Worm (Caenorhabditis elegans): ENCODE data around the gene ule-2.

- TF ChIP-seq T22C8.4 (GFP tag; IDR thresholded peaks at IDR 0.05): no peak
- TF ChIP-seq klf-2 (GFP tag; conservative IDR thresholded peaks at IDR 0.05): no peak
- TF ChIP-seq ztf-29 (GFP tag; IDR thresholded peaks at IDR 0.05): no peak
- TF ChIP-seq ref-1 (GFP tag; conservative IDR thresholded peaks at IDR 0.05): no peak
- TF ChIP-seq flt-1 (GFP tag; IDR thresholded peaks at IDR 0.05): no peak
- no peak for TF ChIP-seq med-1 (GFP tag; optimal IDR thresholded peaks at IDR 0.05; ENCODE audit: insufficient read depth)
These were observed 26.4 kb downstream of the ule-2 start for ce11 chrIV:14661370-14661769.

Measured in whole organism, midembryonic.